Worm (Caenorhabditis elegans) whole organism, L1 larva: ENCODE results near the gene rgs-7.

Experiments used
- C04F5.9 ChIP-seq: sonication (generic microtip); optimal IDR thresholded peaks from 2 replicates; lab custom pipeline; 2016; ENCODE audit warnings: missing genetic modification characterization, missing compliant biosample characterization
- F16B12.6 ChIP-seq: fragments of 150-350 bp; optimal IDR thresholded peaks from 2 replicates; lab custom pipeline; 2014; ENCODE audit warnings: missing biosample characterization, missing genetic modification characterization
- alr-1 ChIP-seq: fragments of 200-800 bp; sonication (Bioruptor generic); optimal IDR thresholded peaks from 2 replicates; lab custom pipeline; 2018; ENCODE audit warnings: borderline replicate concordance, mild to moderate bottlenecking, missing genetic modification characterization, missing compliant biosample characterization
- ceh-8 ChIP-seq: fragments of 200-800 bp; sonication (Bioruptor generic); optimal IDR thresholded peaks from 2 replicates; lab custom pipeline; 2018; ENCODE audit warnings: mild to moderate bottlenecking, missing genetic modification characterization, moderate library complexity, missing compliant biosample characterization
- ceh-88 ChIP-seq: fragments of 200-800 bp; sonication (Bioruptor generic); IDR thresholded peaks from 2 replicates; pipeline ENCODE4 v1.3.6; 2022; ENCODE audit warnings: missing genetic modification characterization, missing compliant biosample characterization
- ceh-90 ChIP-seq: sonication (generic microtip); optimal IDR thresholded peaks from 2 replicates; lab custom pipeline; 2016; ENCODE audit warnings: missing genetic modification characterization, missing compliant biosample characterization
- dpl-1 ChIP-seq, 3 experiments: fragments of 150-350 bp in 2 of 3; sonication (generic microtip) in 1 of 3; optimal IDR thresholded peaks; 2 replicates each; lab custom pipeline; 2014 to 2017; ENCODE audit warnings: missing biosample characterization in 3 of 3, missing genetic modification characterization in 3 of 3, missing genetic modification reagents in 3 of 3
- efl-1 ChIP-seq, 4 experiments: fragments of 150-350 bp; optimal IDR thresholded peaks in 3 of 4; peaks in 1 of 4; 1 replicate in 1 of 4; 2 replicates in 3 of 4; lab custom pipeline; 2014; ENCODE audit warnings: missing biosample characterization in 2 of 4, missing genetic modification characterization in 2 of 4, missing genetic modification reagents in 2 of 4
- egl-13 ChIP-seq: sonication (generic microtip); optimal IDR thresholded peaks from 2 replicates; lab custom pipeline; 2016; ENCODE audit warnings: missing genotype, missing genetic modification reagents, missing genetic modification characterization, missing compliant biosample characterization
- egl-27 ChIP-seq, 2 experiments: fragments of 150-350 bp in 1 of 2; sonication (generic microtip); optimal IDR thresholded peaks; 3 replicates each; lab custom pipeline; 2017 to 2018; ENCODE audit warnings: missing biosample characterization in 2 of 2, missing genetic modification characterization in 2 of 2, missing genetic modification reagents in 2 of 2
- elt-2 ChIP-seq: sonication (generic microtip); optimal IDR thresholded peaks from 2 replicates; lab custom pipeline; 2016; ENCODE audit warnings: missing genetic modification characterization, mild to moderate bottlenecking, inconsistent platforms, missing compliant biosample characterization, missing genetic modification reagents
- elt-3 ChIP-seq, 6 experiments: fragments of 150-350 bp in 1 of 6; sonication (generic microtip); optimal IDR thresholded peaks; 2 replicates each; lab custom pipeline; 2017 to 2018; ENCODE audit warnings: missing biosample characterization in 6 of 6, missing genetic modification characterization in 6 of 6, inconsistent platforms in 1 of 6
- ets-5 ChIP-seq: fragments of 200-800 bp; sonication (Bioruptor generic); IDR thresholded peaks from 2 replicates; pipeline ENCODE4 v1.3.6; 2022; ENCODE audit warnings: missing genetic modification characterization, missing compliant biosample characterization
- fkh-8 ChIP-seq: sonication (generic microtip); optimal IDR thresholded peaks from 2 replicates; lab custom pipeline; 2016; ENCODE audit warnings: mild to moderate bottlenecking, missing genetic modification characterization, missing compliant biosample characterization
- hlh-17 ChIP-seq: fragments of 200-800 bp; sonication (Bioruptor generic); optimal IDR thresholded peaks from 2 replicates; lab custom pipeline; 2018; ENCODE audit warnings: missing genetic modification characterization, mild to moderate bottlenecking, missing compliant biosample characterization, moderate library complexity, borderline replicate concordance
- hlh-4 ChIP-seq: sonication (generic microtip); optimal IDR thresholded peaks from 2 replicates; lab custom pipeline; 2016; ENCODE audit warnings: mild to moderate bottlenecking, missing genetic modification characterization, missing compliant biosample characterization
- jun-1 ChIP-seq: fragments of 150-350 bp; optimal IDR thresholded peaks from 2 replicates; lab custom pipeline; 2014; ENCODE audit warnings: missing biosample characterization, missing genetic modification reagents, missing genetic modification characterization
- lin-15B ChIP-seq: fragments of 150-350 bp; sonication (generic microtip); optimal IDR thresholded peaks from 3 replicates; lab custom pipeline; 2014; ENCODE audit warnings: missing biosample characterization, missing genetic modification characterization
- lin-35 ChIP-seq, 2 experiments: fragments of 150-350 bp; optimal IDR thresholded peaks; 2 replicates each; lab custom pipeline; 2014; ENCODE audit warnings: missing biosample characterization in 2 of 2, missing genetic modification characterization in 2 of 2, missing genetic modification reagents in 2 of 2
- lin-39 ChIP-seq: fragments of 150-350 bp; optimal IDR thresholded peaks from 2 replicates; lab custom pipeline; 2014; ENCODE audit warnings: missing biosample characterization, missing genetic modification reagents, missing genetic modification characterization
- mab-9 ChIP-seq: fragments of 200-800 bp; sonication (Bioruptor generic); IDR thresholded peaks from 2 replicates; pipeline ENCODE4 v1.3.6; 2022; ENCODE audit warnings: missing genetic modification reagents, missing genetic modification characterization, missing compliant biosample characterization
- mep-1 ChIP-seq: fragments of 150-350 bp; optimal IDR thresholded peaks from 2 replicates; lab custom pipeline; 2014; ENCODE audit warnings: missing biosample characterization, missing genetic modification characterization
- nhr-11 ChIP-seq: fragments of 150-350 bp; optimal IDR thresholded peaks from 2 replicates; lab custom pipeline; 2014; ENCODE audit warnings: missing biosample characterization, missing genetic modification characterization
- nhr-19 ChIP-seq: fragments of 200-800 bp; sonication (Bioruptor generic); conservative IDR thresholded peaks from 2 replicates; pipeline ENCODE4 v1.3.6; 2022; ENCODE audit warnings: missing genetic modification characterization, missing compliant biosample characterization
- nhr-20 ChIP-seq: sonication (generic microtip); optimal IDR thresholded peaks from 2 replicates; lab custom pipeline; 2016; ENCODE audit warnings: mild to moderate bottlenecking, missing genetic modification characterization, missing compliant biosample characterization
- nhr-237 ChIP-seq: fragments of 150-350 bp; optimal IDR thresholded peaks from 2 replicates; lab custom pipeline; 2014; ENCODE audit warnings: missing biosample characterization, missing genetic modification characterization
- nhr-47 ChIP-seq: sonication (generic microtip); optimal IDR thresholded peaks from 2 replicates; lab custom pipeline; 2016; ENCODE audit warnings: mild to moderate bottlenecking, missing genetic modification characterization, moderate library complexity, missing compliant biosample characterization
- nhr-71 ChIP-seq: sonication (generic microtip); optimal IDR thresholded peaks from 2 replicates; lab custom pipeline; 2016; ENCODE audit warnings: mild to moderate bottlenecking, missing genetic modification characterization, moderate library complexity, missing compliant biosample characterization
- nhr-76 ChIP-seq: sonication (generic microtip); optimal IDR thresholded peaks from 2 replicates; lab custom pipeline; 2017; ENCODE audit warnings: missing biosample characterization, missing genetic modification characterization
- nhr-84 ChIP-seq: sonication (generic microtip); optimal IDR thresholded peaks from 2 replicates; lab custom pipeline; 2017; ENCODE audit warnings: missing biosample characterization, missing genetic modification characterization
- pqm-1 ChIP-seq: sonication (generic microtip); optimal IDR thresholded peaks from 3 replicates; lab custom pipeline; 2017; ENCODE audit warnings: missing biosample characterization, missing genetic modification characterization
- skn-1 ChIP-seq: fragments of 150-350 bp; optimal IDR thresholded peaks from 2 replicates; lab custom pipeline; 2014; ENCODE audit warnings: missing biosample characterization, missing genetic modification characterization
- snu-23 ChIP-seq: sonication (generic microtip); optimal IDR thresholded peaks from 2 replicates; lab custom pipeline; 2016; ENCODE audit warnings: missing genetic modification characterization, missing compliant biosample characterization
- sox-4 ChIP-seq: sonication (generic microtip); optimal IDR thresholded peaks from 2 replicates; lab custom pipeline; 2016; ENCODE audit warnings: missing genetic modification characterization, missing compliant biosample characterization
- swsn-7 ChIP-seq: sonication (generic microtip); optimal IDR thresholded peaks from 2 replicates; lab custom pipeline; 2016; ENCODE audit warnings: missing genetic modification characterization, missing compliant biosample characterization
- unc-62 ChIP-seq: fragments of 150-350 bp; optimal IDR thresholded peaks from 2 replicates; lab custom pipeline; 2014; ENCODE audit warnings: missing biosample characterization, missing genetic modification reagents, missing genetic modification characterization
- unc-86 ChIP-seq: sonication (generic microtip); optimal IDR thresholded peaks from 2 replicates; lab custom pipeline; 2016; ENCODE audit warnings: missing genetic modification characterization, missing compliant biosample characterization
- unc-98 ChIP-seq: fragments of 200-800 bp; sonication (Bioruptor generic); IDR thresholded peaks from 2 replicates; pipeline ENCODE4 v1.3.6; 2022; ENCODE audit warnings: missing genetic modification characterization, missing compliant biosample characterization
- zag-1 ChIP-seq: fragments of 150-350 bp; optimal IDR thresholded peaks from 2 replicates; lab custom pipeline; 2014; ENCODE audit warnings: missing biosample characterization, missing genetic modification characterization
- zip-4 ChIP-seq: fragments of 200-800 bp; sonication (Bioruptor generic); optimal IDR thresholded peaks from 2 replicates; lab custom pipeline; 2018; ENCODE audit warnings: mild to moderate bottlenecking, missing genetic modification characterization, moderate library complexity, missing compliant biosample characterization

rgs-7 gene

DNA sequence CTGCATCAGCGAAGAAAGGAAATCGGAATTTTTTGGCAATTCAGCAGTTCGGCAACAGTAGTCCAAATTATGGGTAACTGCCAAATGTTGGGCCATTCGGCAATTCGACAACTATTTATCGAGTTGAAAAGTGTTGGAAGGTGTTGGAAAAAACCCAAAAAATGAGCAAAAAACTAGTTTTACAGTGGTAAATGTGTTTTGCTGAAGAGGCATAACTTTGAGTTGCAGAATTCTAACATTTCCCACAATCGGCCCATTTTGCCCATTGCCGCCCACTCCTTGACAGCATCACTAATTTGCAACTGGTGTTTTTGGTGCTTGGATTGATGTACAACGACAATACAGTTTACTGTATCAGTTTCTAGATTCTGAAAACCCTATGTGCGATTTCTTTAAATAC lies 11.3 kb downstream of the rgs-7 start:
- TF ChIP-seq efl-1 (optimal IDR thresholded peaks at IDR 0.05; lab: Kevin White, UChicago) (no peak), efl-1 (GFP tag; optimal IDR thresholded peaks at IDR 0.05 in 1 of 2; lab: Kevin White, UChicago) (peak in 1 of 2 experiments; percentile 77), ets-5 (GFP tag; lab: Robert Waterston, UW) (no peak)

- TF ChIP-seq hlh-17 (GFP tag; lab: Kevin White, UChicago) (no peak), dpl-1 (GFP tag; optimal IDR thresholded peaks at IDR 0.05; lab: Kevin White, UChicago) (no peak), snu-23 (GFP tag; lab: Kevin White, UChicago) (no peak), nhr-237 (tag; lab: Kevin White, UChicago) (no peak), F16B12.6 (no peak), ceh-88 (GFP tag; lab: Robert Waterston, UW) (no peak), lin-15B (tag; lab: Kevin White, UChicago) (no peak), mep-1 (no peak), lin-39 (no peak), zag-1 (tag; lab: Kevin White, UChicago) (no peak), nhr-71 (no peak), nhr-47 (no peak), mab-9 (GFP tag; lab: Robert Waterston, UW) (no peak), jun-1 (tag; lab: Kevin White, UChicago) (no peak), fkh-8 (tag; lab: Kevin White, UChicago) (no peak)
Measured at ce11 chrX:3554117-3554516, 11.8 kb downstream of the rgs-7 start.

DNA sequence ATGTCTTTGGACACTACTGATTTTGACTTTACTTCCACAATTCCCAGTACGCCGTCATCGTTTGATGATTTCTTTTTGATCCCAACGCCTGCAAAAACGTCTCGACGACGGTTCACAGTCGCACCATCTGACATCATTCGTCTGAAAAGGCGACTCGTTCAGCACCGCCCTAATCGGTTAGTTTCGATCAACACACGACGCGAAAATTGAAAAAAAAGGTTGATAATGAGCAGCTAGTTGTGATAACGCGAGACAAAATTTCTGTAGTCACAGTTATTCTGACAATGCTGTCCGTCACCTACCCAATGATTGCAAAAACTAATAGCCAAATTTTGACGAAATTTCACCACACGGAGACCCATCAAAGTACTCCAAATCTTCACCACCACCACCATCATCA lies 13.6 kb downstream of the rgs-7 start:
- TF ChIP-seq elt-2 (tag; lab: Kevin White, UChicago) (peak; percentile 54), unc-86 (no peak)

DNA sequence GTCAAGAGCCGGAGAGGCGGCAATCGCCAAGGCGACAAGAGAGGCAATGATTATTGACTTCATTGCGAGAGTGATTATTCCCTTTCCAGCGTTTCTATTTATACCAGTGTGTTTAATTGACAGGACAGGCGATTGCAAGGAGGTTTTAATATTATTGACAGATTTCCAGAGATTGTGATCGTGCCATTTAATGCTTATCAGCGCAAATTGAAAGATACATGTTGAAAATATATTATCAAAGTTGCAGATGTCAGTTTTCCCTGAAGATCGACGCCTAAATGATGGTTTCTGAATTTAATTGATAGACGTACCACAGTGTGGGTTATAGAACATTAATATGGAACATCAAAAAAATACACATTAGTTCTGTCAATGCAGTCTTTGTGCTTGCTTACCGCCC lies 21.6 kb downstream of the rgs-7 start, which contains the start of gene vit-4:
vit-4 (minus strand) TSS at position 63 of the 400 bp plus-strand sequence.
- TF ChIP-seq C04F5.9 (tag; lab: Kevin White, UChicago) = no peak

ce11 chrX:3566856-3567255 lies 24.5 kb downstream of the rgs-7 start:
- TF ChIP-seq pqm-1 (tag; lab: Kevin White, UChicago) = no peak
- TF ChIP-seq skn-1 = no peak
- no peak for TF ChIP-seq swsn-7 (tag; lab: Kevin White, UChicago)
- TF ChIP-seq unc-98 = no peak
- no peak for TF ChIP-seq C04F5.9 (tag; lab: Kevin White, UChicago)
- no peak for TF ChIP-seq lin-35 (GFP tag; optimal IDR thresholded peaks at IDR 0.05; lab: Kevin White, UChicago)

DNA sequence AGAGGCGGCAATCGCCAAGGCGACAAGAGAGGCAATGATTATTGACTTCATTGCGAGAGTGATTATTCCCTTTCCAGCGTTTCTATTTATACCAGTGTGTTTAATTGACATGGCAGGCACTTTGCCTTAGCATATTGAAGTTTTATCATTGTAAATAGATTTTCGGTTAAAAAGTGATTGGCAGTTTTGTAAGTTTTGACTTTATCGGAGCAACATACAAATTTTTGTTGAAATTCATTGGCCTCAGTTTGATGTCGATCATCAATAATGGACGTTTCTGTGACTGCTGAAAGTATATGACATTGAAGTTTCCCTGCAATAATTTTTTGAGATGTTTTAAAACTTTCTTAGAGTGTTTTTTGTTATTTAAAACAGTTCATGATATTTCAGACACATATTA lies 30.1 kb downstream of the rgs-7 start, which contains the start of gene vit-3:
vit-3 (minus strand) TSS at position 60 of the 400 bp plus-strand sequence.
- TF ChIP-seq hlh-17 (GFP tag; lab: Kevin White, UChicago) = no peak

- TF ChIP-seq lin-15B (tag; lab: Kevin White, UChicago) = no peak
- TF ChIP-seq ceh-8 = no peak
- TF ChIP-seq elt-3 (tag; optimal IDR thresholded peaks at IDR 0.05; lab: Kevin White, UChicago) = no peak
- TF ChIP-seq unc-86 = no peak
- TF ChIP-seq hlh-17 (GFP tag; lab: Kevin White, UChicago) = no peak
- TF ChIP-seq zip-4 (GFP tag; lab: Kevin White, UChicago) = no peak
- no peak for TF ChIP-seq nhr-20 (tag; lab: Kevin White, UChicago)
- no peak for TF ChIP-seq F16B12.6
- TF ChIP-seq ceh-90 = no peak
- TF ChIP-seq mep-1 = no peak
- no peak for TF ChIP-seq hlh-4 (tag; lab: Kevin White, UChicago)
- no peak for TF ChIP-seq alr-1
- TF ChIP-seq nhr-11 = no peak
- TF ChIP-seq egl-13 = no peak
- no peak for TF ChIP-seq nhr-84
- TF ChIP-seq sox-4 (tag; lab: Kevin White, UChicago) = no peak
- TF ChIP-seq egl-27 (tag; optimal IDR thresholded peaks at IDR 0.05; lab: Kevin White, UChicago) = no peak
- TF ChIP-seq unc-62 (GFP tag; lab: Kevin White, UChicago) = no peak
- no peak for TF ChIP-seq nhr-19 (GFP tag; lab: Robert Waterston, UW)
- no peak for TF ChIP-seq nhr-76 (tag; lab: Kevin White, UChicago)
Measured at ce11 chrX:3573482-3573881, 31.1 kb downstream of the rgs-7 start, which contains the start of gene T27A10.5. Gene T27A10.5 (minus strand): TSS chrX:3573582.
